Fruit fly (Drosophila melanogaster) S2 (cell line): ENCODE data around the gene CG43338.

ENCODE experiments used
- CG8478 ChIP-seq: fragments of >200 bp; optimal IDR thresholded peaks from 2 replicates; lab custom pipeline; 2018
- CTCF ChIP-seq, 2 experiments: fragments of >200 bp; optimal IDR thresholded peaks; 2 replicates each; lab custom pipeline; 2018

CG43338 gene

DNA sequence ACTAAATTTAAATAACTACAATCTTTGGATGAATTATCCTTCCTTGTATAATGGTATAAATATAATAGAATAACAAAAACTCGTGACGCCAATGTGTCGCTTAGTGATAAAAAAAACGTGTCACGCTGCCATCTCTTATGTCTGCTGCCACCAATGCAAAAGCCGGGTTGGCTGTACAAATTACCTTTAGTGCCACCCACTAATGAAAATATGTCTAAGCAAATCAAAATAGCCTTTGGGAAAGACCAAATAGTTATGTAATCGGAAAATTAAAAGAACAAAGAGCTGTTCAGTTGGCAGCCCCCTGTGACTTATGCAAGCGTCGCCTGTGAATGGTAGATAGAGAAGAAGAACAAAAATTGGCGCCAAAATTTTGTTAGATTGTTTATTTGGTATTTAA is 18.3 kb upstream of the CG43338 start, which contains the start of gene CG10336:
TSS of gene CG10336 (plus strand) at position 153 of the 400 bp plus-strand sequence.
- TF ChIP-seq CTCF (optimal IDR thresholded peaks at IDR 0.05; lab: Kevin White, UChicago) (no peak), CG8478 (lab: Kevin White, UChicago) (no peak)

dm6 chr2L:18688646-18689296 is 17.7 kb upstream of the CG43338 start, which contains the start of gene msl-1:
msl-1 (minus strand) TSS chr2L:18688800.
- TF ChIP-seq CTCF (optimal IDR thresholded peaks at IDR 0.05; lab: Kevin White, UChicago), result peak; percentile 36 to 46
- no peak for TF ChIP-seq CG8478 (lab: Kevin White, UChicago)

- TF ChIP-seq CG8478 (lab: Kevin White, UChicago), result no peak
- no peak for TF ChIP-seq CTCF (optimal IDR thresholded peaks at IDR 0.05; lab: Kevin White, UChicago)
Observed at dm6 chr2L:18687827-18688226, 16.8 kb upstream of the CG43338 start.

- no peak for TF ChIP-seq CTCF (optimal IDR thresholded peaks at IDR 0.05; lab: Kevin White, UChicago)
- no peak for TF ChIP-seq CG8478 (lab: Kevin White, UChicago)
Observed at dm6 chr2L:18681903-18682302, 10.9 kb upstream of the CG43338 start, which contains the start of gene tos. tos (minus strand) TSS chr2L:18682075.

dm6 chr2L:18677910-18678639 is 7.0 kb upstream of the CG43338 start:
- TF ChIP-seq CG8478 (lab: Kevin White, UChicago) (no peak), CTCF (optimal IDR thresholded peaks at IDR 0.05; lab: Kevin White, UChicago) (no peak)

- TF ChIP-seq CTCF (optimal IDR thresholded peaks at IDR 0.05; lab: Kevin White, UChicago), result no peak
- TF ChIP-seq CG8478 (lab: Kevin White, UChicago), result no peak
Observed at dm6 chr2L:18676948-18677820, 6.1 kb upstream of the CG43338 start, which contains the start of the genes Mst36Fa and CG31751. Mst36Fa (minus strand) TSS chr2L:18676998. CG31751 (plus strand) TSS chr2L:18677221.

- TF ChIP-seq CG8478 (lab: Kevin White, UChicago) (no peak), CTCF (optimal IDR thresholded peaks at IDR 0.05; lab: Kevin White, UChicago) (no peak)
Observed at dm6 chr2L:18674994-18675393, 3.9 kb upstream of the CG43338 start, which contains the start of gene Mst36Fb. Mst36Fb (minus strand) TSS chr2L:18675094.

DNA sequence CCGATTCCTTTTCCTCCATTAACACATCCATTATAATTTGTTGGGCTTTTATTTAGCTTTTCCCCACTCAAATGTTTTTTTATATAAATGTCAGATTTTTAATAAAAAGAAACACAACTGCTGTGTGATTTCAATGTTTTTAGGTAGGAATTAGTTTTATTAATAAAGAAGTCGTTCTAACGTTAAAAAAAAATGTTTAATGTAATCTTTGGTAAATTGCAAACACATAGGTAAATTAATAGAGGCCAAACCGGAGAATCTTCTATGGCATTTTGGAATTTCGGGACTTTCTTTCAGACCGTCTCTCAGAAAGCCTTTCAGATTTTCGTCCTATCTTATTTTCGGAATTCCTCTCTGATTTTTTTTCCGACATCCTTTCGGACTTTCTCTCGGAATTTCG is 2.1 kb upstream of the CG43338 start, which contains the start of gene CG43339:
TSS of gene CG43339 (minus strand) at position 101 of the 400 bp plus-strand sequence.
- TF ChIP-seq CG8478 (lab: Kevin White, UChicago) (no peak), CTCF (optimal IDR thresholded peaks at IDR 0.05; lab: Kevin White, UChicago) (no peak)

DNA sequence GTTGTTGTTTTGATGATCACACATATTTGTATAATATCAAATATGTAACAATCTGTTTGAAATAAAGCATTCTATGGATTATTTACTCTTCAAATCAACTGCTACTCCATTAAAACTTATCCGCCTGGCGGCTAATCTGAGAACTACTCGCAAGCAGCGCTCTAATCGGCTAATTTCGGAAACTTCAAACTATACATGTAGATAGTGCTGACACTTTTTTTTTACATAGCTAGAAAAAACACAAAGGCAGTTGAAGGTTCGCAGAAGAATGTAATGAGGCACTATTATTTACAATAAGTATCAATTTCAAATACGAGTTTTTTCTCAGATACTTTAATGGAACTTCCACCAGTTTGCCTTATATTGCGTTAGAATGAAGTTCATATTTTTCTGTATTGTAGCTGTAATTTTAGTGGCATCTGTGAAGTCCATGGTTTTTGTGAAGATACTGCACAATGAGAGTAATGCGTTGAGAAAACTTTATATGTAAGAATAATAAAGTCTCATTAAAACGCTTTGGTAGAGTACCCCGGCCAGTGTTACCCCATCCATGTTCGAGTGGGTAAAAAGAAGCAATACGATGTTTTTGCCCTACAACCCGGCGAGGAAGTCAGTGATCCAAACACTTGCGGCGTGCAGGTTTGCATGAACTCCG is 5.0 kb downstream of the CG43338 start:
- TF ChIP-seq CTCF (optimal IDR thresholded peaks at IDR 0.05; lab: Kevin White, UChicago), result peak; percentile 93 to 97
- no peak for TF ChIP-seq CG8478 (lab: Kevin White, UChicago)

dm6 chr2L:18664707-18665550 is 6.1 kb downstream of the CG43338 start:
- TF ChIP-seq CG8478 (lab: Kevin White, UChicago), result no peak
- TF ChIP-seq CTCF (optimal IDR thresholded peaks at IDR 0.05; lab: Kevin White, UChicago), result no peak

- no peak for TF ChIP-seq CG8478 (lab: Kevin White, UChicago)
- TF ChIP-seq CTCF (optimal IDR thresholded peaks at IDR 0.05; lab: Kevin White, UChicago), result no peak
Observed at dm6 chr2L:18663395-18663794, 7.7 kb downstream of the CG43338 start.

- TF ChIP-seq CG8478 (lab: Kevin White, UChicago) (no peak), CTCF (optimal IDR thresholded peaks at IDR 0.05; lab: Kevin White, UChicago) (no peak)
Observed at dm6 chr2L:18658108-18658507, 12.9 kb downstream of the CG43338 start.
